Worm (Caenorhabditis elegans) whole organism, L3 larva: ENCODE measurements around the gene T25B9.3.

Experiments
- R02D3.7 ChIP-seq: fragments of 150-350 bp; optimal IDR thresholded peaks from 2 replicates; lab custom pipeline; 2014; ENCODE audit warnings: missing biosample characterization, missing genetic modification characterization
- ZK546.5 ChIP-seq: sonication (generic microtip); optimal IDR thresholded peaks from 2 replicates; lab custom pipeline; 2017; ENCODE audit warnings: missing biosample characterization, missing genetic modification characterization
- aly-2 ChIP-seq: fragments of 150-350 bp; optimal IDR thresholded peaks from 2 replicates; lab custom pipeline; 2014; ENCODE audit warnings: missing biosample characterization, missing genetic modification characterization
- ceh-16 ChIP-seq: sonication (generic microtip); optimal IDR thresholded peaks from 2 replicates; lab custom pipeline; 2017; ENCODE audit warnings: missing biosample characterization, missing genetic modification characterization
- ceh-82 ChIP-seq: fragments of 150-350 bp; optimal IDR thresholded peaks from 2 replicates; lab custom pipeline; 2014; ENCODE audit warnings: missing biosample characterization, missing genetic modification characterization
- ceh-9 ChIP-seq: sonication (generic microtip); optimal IDR thresholded peaks from 2 replicates; lab custom pipeline; 2018; ENCODE audit warnings: missing biosample characterization, missing genetic modification characterization
- egl-5 ChIP-seq: fragments of 150-350 bp; optimal IDR thresholded peaks from 2 replicates; lab custom pipeline; 2017; ENCODE audit warnings: missing biosample characterization, missing genetic modification reagents, missing genetic modification characterization, inconsistent platforms
- elt-1 ChIP-seq: fragments of 150-350 bp; optimal IDR thresholded peaks from 2 replicates; lab custom pipeline; 2014; ENCODE audit warnings: missing biosample characterization, missing genetic modification characterization
- elt-2 ChIP-seq: sonication (generic microtip); optimal IDR thresholded peaks from 2 replicates; lab custom pipeline; 2016; ENCODE audit warnings: missing genetic modification reagents, mild to moderate bottlenecking, missing genetic modification characterization, missing compliant biosample characterization
- elt-3 ChIP-seq, 3 experiments: fragments of 150-350 bp in 1 of 3; sonication (generic microtip) in 2 of 3; optimal IDR thresholded peaks; 2 replicates in 2 of 3; 4 replicates in 1 of 3; lab custom pipeline; 2014 to 2017; ENCODE audit warnings: missing biosample characterization in 3 of 3, missing genetic modification characterization in 3 of 3
- fkh-10 ChIP-seq: sonication (generic microtip); optimal IDR thresholded peaks from 2 replicates; lab custom pipeline; 2017; ENCODE audit warnings: missing biosample characterization, missing genetic modification reagents, missing genetic modification characterization
- hmg-11 ChIP-seq: sonication (generic microtip); optimal IDR thresholded peaks from 2 replicates; lab custom pipeline; 2016; ENCODE audit warnings: missing genetic modification characterization, missing compliant biosample characterization
- jun-1 ChIP-seq: fragments of 150-350 bp; optimal IDR thresholded peaks from 2 replicates; lab custom pipeline; 2014; ENCODE audit warnings: missing biosample characterization, missing genetic modification reagents, missing genetic modification characterization
- lin-15B ChIP-seq: fragments of 150-350 bp; optimal IDR thresholded peaks from 2 replicates; lab custom pipeline; 2014; ENCODE audit warnings: missing biosample characterization, missing genetic modification characterization
- lin-39 ChIP-seq: fragments of 150-350 bp; optimal IDR thresholded peaks from 2 replicates; lab custom pipeline; 2018; ENCODE audit warnings: missing biosample characterization, missing genetic modification reagents, missing genetic modification characterization
- nfya-1 ChIP-seq: sonication (generic microtip); optimal IDR thresholded peaks from 2 replicates; lab custom pipeline; 2017; ENCODE audit warnings: missing genetic modification characterization, mild to moderate bottlenecking, missing compliant biosample characterization, antibody characterized with exemption, moderate library complexity; ENCODE audit not compliant: insufficient read depth
- nhr-23 ChIP-seq: fragments of 150-350 bp; optimal IDR thresholded peaks from 2 replicates; lab custom pipeline; 2014; ENCODE audit warnings: missing biosample characterization, missing genetic modification reagents, missing genetic modification characterization
- nhr-237 ChIP-seq: fragments of 150-350 bp; optimal IDR thresholded peaks from 2 replicates; lab custom pipeline; 2014; ENCODE audit warnings: missing biosample characterization, missing genetic modification characterization
- nhr-25 ChIP-seq: sonication (generic microtip); optimal IDR thresholded peaks from 2 replicates; lab custom pipeline; 2017; ENCODE audit warnings: missing biosample characterization, missing genetic modification characterization
- nhr-28 ChIP-seq: fragments of 150-350 bp; optimal IDR thresholded peaks from 2 replicates; lab custom pipeline; 2014; ENCODE audit warnings: missing biosample characterization, missing genetic modification characterization
- nhr-43 ChIP-seq: sonication (generic microtip); optimal IDR thresholded peaks from 2 replicates; lab custom pipeline; 2016; ENCODE audit warnings: mild to moderate bottlenecking, missing genetic modification characterization, missing compliant biosample characterization; ENCODE audit not compliant: poor library complexity, severe bottlenecking
- nhr-67 ChIP-seq: fragments of 150-350 bp; optimal IDR thresholded peaks from 2 replicates; lab custom pipeline; 2014; ENCODE audit warnings: missing biosample characterization, missing genetic modification characterization
- nhr-76 ChIP-seq: fragments of 150-350 bp; sonication (generic microtip); optimal IDR thresholded peaks from 5 replicates; lab custom pipeline; 2014; ENCODE audit warnings: missing biosample characterization, missing genetic modification characterization
- nhr-77 ChIP-seq: fragments of 150-350 bp; optimal IDR thresholded peaks from 2 replicates; lab custom pipeline; 2014; ENCODE audit warnings: missing biosample characterization, missing genetic modification characterization
- pha-4 ChIP-seq: fragments of 150-350 bp; optimal IDR thresholded peaks from 2 replicates; lab custom pipeline; 2014; ENCODE audit warnings: missing biosample characterization, missing genetic modification reagents, missing genetic modification characterization
- pqm-1 ChIP-seq: fragments of 150-350 bp; optimal IDR thresholded peaks from 2 replicates; lab custom pipeline; 2017; ENCODE audit warnings: missing biosample characterization, missing genetic modification characterization, inconsistent platforms
- sea-2 ChIP-seq: fragments of 150-350 bp; sonication (generic microtip); optimal IDR thresholded peaks from 4 replicates; lab custom pipeline; 2014; ENCODE audit warnings: missing biosample characterization, missing genetic modification reagents, missing genetic modification characterization
- skn-1 ChIP-seq: fragments of 150-350 bp; optimal IDR thresholded peaks from 2 replicates; lab custom pipeline; 2014; ENCODE audit warnings: missing biosample characterization, missing genetic modification characterization
- snpc-4 ChIP-seq: fragments of 150-350 bp; optimal IDR thresholded peaks from 2 replicates; lab custom pipeline; 2014; ENCODE audit warnings: missing biosample characterization, missing genetic modification characterization
- unc-39 ChIP-seq: sonication (generic microtip); optimal IDR thresholded peaks from 4 replicates; lab custom pipeline; 2017; ENCODE audit warnings: missing biosample characterization, missing genetic modification characterization
- unc-62 ChIP-seq: fragments of 150-350 bp; sonication (generic microtip); optimal IDR thresholded peaks from 4 replicates; lab custom pipeline; 2014; ENCODE audit warnings: missing biosample characterization, missing genetic modification reagents, missing genetic modification characterization
- zag-1 ChIP-seq: fragments of 150-350 bp; optimal IDR thresholded peaks from 2 replicates; lab custom pipeline; 2014; ENCODE audit warnings: missing biosample characterization, missing genetic modification characterization

The T25B9.3 gene

ce11 chrIV:10727734-10728133 is 16.8 kb upstream of the T25B9.3 start, which contains the start of gene ZC168.2:
Gene ZC168.2, plus strand, starts transcription at chrIV:10728034.
- TF ChIP-seq ceh-9 (tag; lab: Kevin White, UChicago) (no peak), nhr-237 (no peak), nhr-23 (tag; lab: Kevin White, UChicago) (no peak), aly-2 (tag; lab: Kevin White, UChicago) (no peak), egl-5 (tag; lab: Kevin White, UChicago) (no peak), unc-39 (tag; lab: Kevin White, UChicago) (no peak), ceh-16 (tag; lab: Kevin White, UChicago) (no peak), elt-2 (tag; lab: Kevin White, UChicago) (no peak), lin-15B (no peak), nhr-43 (no peak)

DNA sequence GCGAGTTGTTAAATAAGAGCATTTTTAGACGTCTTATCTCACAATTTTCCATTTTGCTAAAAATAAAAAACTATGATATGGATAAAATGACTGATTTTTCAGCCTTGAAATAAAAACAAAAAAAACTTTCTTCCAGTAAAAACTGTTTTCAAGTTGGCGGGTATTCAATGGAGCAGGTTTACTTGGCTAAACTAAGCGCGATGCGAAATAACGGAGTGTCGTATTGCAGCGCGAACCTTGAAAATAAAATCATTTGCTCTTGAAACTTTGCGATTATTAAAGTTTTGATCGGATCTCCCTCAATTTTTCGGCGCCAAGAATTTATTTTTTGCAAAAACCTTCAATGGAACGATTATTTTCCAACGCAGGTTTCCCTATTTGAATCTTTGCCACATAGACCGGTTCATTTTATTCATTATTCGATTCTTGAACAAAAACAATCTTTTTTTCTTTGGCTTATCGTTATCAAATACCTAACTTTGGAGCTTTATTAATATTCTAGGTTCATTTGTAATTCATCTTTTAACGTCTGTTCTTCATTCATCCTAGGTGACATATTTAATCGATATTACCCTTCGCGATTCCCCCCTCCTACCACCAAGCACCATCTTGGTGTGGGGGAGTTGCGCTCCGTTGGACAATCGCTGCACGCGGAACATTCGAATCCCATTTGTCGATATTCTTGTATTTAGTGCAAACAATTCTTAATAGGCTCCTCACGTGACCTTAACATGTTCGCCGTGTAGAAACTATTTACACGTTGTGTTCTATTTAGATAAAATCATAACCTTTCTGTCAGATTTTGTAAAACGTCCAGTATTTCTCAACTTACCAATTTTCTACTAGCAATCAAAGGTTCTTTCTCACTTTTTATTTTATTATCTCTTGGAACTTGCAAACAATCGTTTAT is 9.8 kb upstream of the T25B9.3 start, which contains the start of the genes orc-5 and cyb-1:
Gene orc-5 (minus strand): TSS at position 62 of the 910 bp plus-strand sequence.
Gene cyb-1 (plus strand): TSS at position 690 of the 910 bp plus-strand sequence.
- TF ChIP-seq aly-2 (tag; lab: Kevin White, UChicago) = no peak
- TF ChIP-seq elt-2 (tag; lab: Kevin White, UChicago) = peak; percentile 11
- TF ChIP-seq R02D3.7 (tag; lab: Kevin White, UChicago) = peak; percentile 20
- TF ChIP-seq ceh-82 (tag; lab: Kevin White, UChicago) = no peak
- TF ChIP-seq nhr-23 (tag; lab: Kevin White, UChicago) = peak; percentile 85
- TF ChIP-seq jun-1 = no peak
- TF ChIP-seq nfya-1 (tag; lab: Kevin White, UChicago) = peak; percentile 87
- TF ChIP-seq nhr-76 = no peak
- no peak for TF ChIP-seq elt-1 (tag; lab: Kevin White, UChicago)
- no peak for TF ChIP-seq elt-3 (tag; optimal IDR thresholded peaks at IDR 0.05; lab: Kevin White, UChicago)
- TF ChIP-seq sea-2 (GFP tag; lab: Kevin White, UChicago) = no peak
- peak; percentile 90 for TF ChIP-seq pha-4 (tag; lab: Kevin White, UChicago)
- TF ChIP-seq nhr-67 (tag; lab: Kevin White, UChicago) = no peak
- TF ChIP-seq nhr-43 = peak; percentile 42
- TF ChIP-seq unc-62 (GFP tag; lab: Kevin White, UChicago) = no peak
- no peak for TF ChIP-seq zag-1 (tag; lab: Kevin White, UChicago)
- TF ChIP-seq snpc-4 (tag; lab: Kevin White, UChicago) = peak; percentile 16
- TF ChIP-seq hmg-11 (tag; lab: Kevin White, UChicago) = peak; percentile 46
- TF ChIP-seq pqm-1 (tag; lab: Kevin White, UChicago) = peak; percentile 2
- TF ChIP-seq lin-39 (tag; lab: Kevin White, UChicago) = peak; percentile 73
- peak; percentile 69 for TF ChIP-seq nhr-25
- no peak for TF ChIP-seq ceh-16 (tag; lab: Kevin White, UChicago)
- TF ChIP-seq unc-39 (tag; lab: Kevin White, UChicago) = no peak
- TF ChIP-seq nhr-28 (tag; lab: Kevin White, UChicago) = no peak
- peak; percentile 63 for TF ChIP-seq skn-1 (tag; lab: Kevin White, UChicago)
- TF ChIP-seq ZK546.5 (tag; lab: Kevin White, UChicago) = no peak
- TF ChIP-seq lin-15B = peak; percentile 96
- no peak for TF ChIP-seq fkh-10

DNA sequence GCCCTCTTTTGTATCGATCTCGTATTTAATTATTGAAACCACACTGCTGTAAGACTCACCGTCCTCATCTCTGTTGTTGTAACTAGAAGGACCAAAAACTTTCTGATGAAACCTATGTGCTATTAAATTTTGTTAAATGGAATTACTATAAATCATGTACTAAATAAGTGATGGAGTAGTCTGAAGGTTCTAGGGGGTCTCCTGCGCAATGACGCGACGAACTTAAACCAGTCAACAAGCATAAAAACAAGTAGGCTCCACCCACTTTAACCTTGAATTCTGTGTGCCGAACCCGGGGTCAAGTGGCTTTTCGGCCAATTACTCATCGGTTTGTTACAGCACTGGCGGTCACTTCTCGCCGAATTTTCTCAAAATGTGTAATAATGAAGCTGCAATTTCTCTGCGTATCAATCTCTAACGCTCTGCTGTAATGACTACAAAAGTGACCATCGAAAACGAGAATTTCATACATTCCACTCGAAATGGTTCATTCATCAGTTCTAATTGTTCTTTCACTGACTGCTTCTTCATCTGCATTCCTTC is 7.5 kb upstream of the T25B9.3 start, which contains the start of gene grl-21:
Gene grl-21 (plus strand): TSS at position 464 of the 543 bp plus-strand sequence.
- TF ChIP-seq R02D3.7 (tag; lab: Kevin White, UChicago) (no peak), nhr-77 (tag; lab: Kevin White, UChicago) (no peak), nhr-25 (peak; percentile 81)

- TF ChIP-seq pqm-1 (tag; lab: Kevin White, UChicago) = no peak
- TF ChIP-seq unc-62 (GFP tag; lab: Kevin White, UChicago) = no peak
These were observed 6.2 kb upstream of the T25B9.3 start, which contains the start of gene ssp-34 for ce11 chrIV:10738328-10738727. Gene ssp-34, minus strand, starts transcription at chrIV:10738602.
